Worm (Caenorhabditis elegans) whole organism, L1 larva: ENCODE measurements around the gene Y54G2A.49.

Experiments used
- C04F5.9 ChIP-seq: sonication (generic microtip); optimal IDR thresholded peaks from 2 replicates; lab custom pipeline; 2016; ENCODE audit warnings: missing genetic modification characterization, missing compliant biosample characterization
- C34B4.2 ChIP-seq: sonication (generic microtip); optimal IDR thresholded peaks from 2 replicates; lab custom pipeline; 2017; ENCODE audit warnings: mild to moderate bottlenecking, missing genetic modification characterization, missing compliant biosample characterization
- F16B12.6 ChIP-seq: fragments of 150-350 bp; optimal IDR thresholded peaks from 2 replicates; lab custom pipeline; 2014; ENCODE audit warnings: missing biosample characterization, missing genetic modification characterization
- Y116A8C.19 ChIP-seq: sonication (generic microtip); optimal IDR thresholded peaks from 2 replicates; lab custom pipeline; 2016; ENCODE audit warnings: missing compliant biosample characterization, missing genetic modification characterization, borderline replicate concordance
- alr-1 ChIP-seq: fragments of 200-800 bp; sonication (Bioruptor generic); optimal IDR thresholded peaks from 2 replicates; lab custom pipeline; 2018; ENCODE audit warnings: borderline replicate concordance, mild to moderate bottlenecking, missing genetic modification characterization, missing compliant biosample characterization
- blmp-1 ChIP-seq: fragments of 150-350 bp; optimal IDR thresholded peaks from 2 replicates; lab custom pipeline; 2014; ENCODE audit warnings: missing biosample characterization, missing genetic modification characterization
- ceh-88 ChIP-seq: fragments of 200-800 bp; sonication (Bioruptor generic); IDR thresholded peaks from 2 replicates; pipeline ENCODE4 v1.3.6; 2022; ENCODE audit warnings: missing genetic modification characterization, missing compliant biosample characterization
- dpl-1 ChIP-seq, 3 experiments: fragments of 150-350 bp in 2 of 3; sonication (generic microtip) in 1 of 3; optimal IDR thresholded peaks; 2 replicates each; lab custom pipeline; 2014 to 2017; ENCODE audit warnings: missing biosample characterization in 3 of 3, missing genetic modification characterization in 3 of 3, missing genetic modification reagents in 3 of 3
- efl-1 ChIP-seq, 4 experiments: fragments of 150-350 bp; optimal IDR thresholded peaks in 3 of 4; peaks in 1 of 4; 1 replicate in 1 of 4; 2 replicates in 3 of 4; lab custom pipeline; 2014; ENCODE audit warnings: missing biosample characterization in 2 of 4, missing genetic modification characterization in 2 of 4, missing genetic modification reagents in 2 of 4
- efl-3 ChIP-seq: fragments of 200-800 bp; sonication (Bioruptor generic); optimal IDR thresholded peaks from 2 replicates; lab custom pipeline; 2018; ENCODE audit warnings: mild to moderate bottlenecking, missing genetic modification characterization, missing compliant biosample characterization
- egl-27 ChIP-seq, 2 experiments: fragments of 150-350 bp in 1 of 2; sonication (generic microtip); optimal IDR thresholded peaks; 3 replicates each; lab custom pipeline; 2017 to 2018; ENCODE audit warnings: missing biosample characterization in 2 of 2, missing genetic modification characterization in 2 of 2, missing genetic modification reagents in 2 of 2
- elt-2 ChIP-seq: sonication (generic microtip); optimal IDR thresholded peaks from 2 replicates; lab custom pipeline; 2016; ENCODE audit warnings: missing genetic modification characterization, mild to moderate bottlenecking, inconsistent platforms, missing compliant biosample characterization, missing genetic modification reagents
- grh-1 ChIP-seq: fragments of 200-800 bp; sonication (Bioruptor generic); IDR thresholded peaks from 2 replicates; pipeline ENCODE4 v1.3.6; 2022; ENCODE audit warnings: missing genetic modification reagents, missing genetic modification characterization, missing compliant biosample characterization
- hlh-17 ChIP-seq: fragments of 200-800 bp; sonication (Bioruptor generic); optimal IDR thresholded peaks from 2 replicates; lab custom pipeline; 2018; ENCODE audit warnings: missing genetic modification characterization, mild to moderate bottlenecking, missing compliant biosample characterization, moderate library complexity, borderline replicate concordance
- irx-1 ChIP-seq: sonication (generic microtip); optimal IDR thresholded peaks from 2 replicates; lab custom pipeline; 2016; ENCODE audit warnings: missing genetic modification characterization, missing compliant biosample characterization
- lin-13 ChIP-seq: fragments of 150-350 bp; optimal IDR thresholded peaks from 2 replicates; lab custom pipeline; 2014; ENCODE audit warnings: missing biosample characterization, missing genetic modification reagents, missing genetic modification characterization
- lin-14 ChIP-seq: fragments of 200-800 bp; sonication (Bioruptor generic); optimal IDR thresholded peaks from 2 replicates; lab custom pipeline; 2018; ENCODE audit warnings: mild to moderate bottlenecking, missing genetic modification characterization, moderate library complexity, missing compliant biosample characterization
- lin-15B ChIP-seq: fragments of 150-350 bp; sonication (generic microtip); optimal IDR thresholded peaks from 3 replicates; lab custom pipeline; 2014; ENCODE audit warnings: missing biosample characterization, missing genetic modification characterization
- lin-35 ChIP-seq, 2 experiments: fragments of 150-350 bp; optimal IDR thresholded peaks; 2 replicates each; lab custom pipeline; 2014; ENCODE audit warnings: missing biosample characterization in 2 of 2, missing genetic modification characterization in 2 of 2, missing genetic modification reagents in 2 of 2
- lsy-2 ChIP-seq, 2 experiments: fragments of 150-350 bp; optimal IDR thresholded peaks; 2 replicates each; lab custom pipeline; 2014; ENCODE audit warnings: missing biosample characterization in 2 of 2, missing genetic modification characterization in 2 of 2
- mab-9 ChIP-seq: fragments of 200-800 bp; sonication (Bioruptor generic); IDR thresholded peaks from 2 replicates; pipeline ENCODE4 v1.3.6; 2022; ENCODE audit warnings: missing genetic modification reagents, missing genetic modification characterization, missing compliant biosample characterization
- mef-2 ChIP-seq: fragments of 150-350 bp; optimal IDR thresholded peaks from 2 replicates; lab custom pipeline; 2014; ENCODE audit warnings: missing biosample characterization, missing genetic modification characterization
- mep-1 ChIP-seq: fragments of 150-350 bp; optimal IDR thresholded peaks from 2 replicates; lab custom pipeline; 2014; ENCODE audit warnings: missing biosample characterization, missing genetic modification characterization
- nhr-11 ChIP-seq: fragments of 150-350 bp; optimal IDR thresholded peaks from 2 replicates; lab custom pipeline; 2014; ENCODE audit warnings: missing biosample characterization, missing genetic modification characterization
- nhr-12 ChIP-seq: sonication (generic microtip); optimal IDR thresholded peaks from 2 replicates; lab custom pipeline; 2017; ENCODE audit warnings: missing biosample characterization, missing genetic modification characterization
- nhr-47 ChIP-seq: sonication (generic microtip); optimal IDR thresholded peaks from 2 replicates; lab custom pipeline; 2016; ENCODE audit warnings: mild to moderate bottlenecking, missing genetic modification characterization, moderate library complexity, missing compliant biosample characterization
- nhr-71 ChIP-seq: sonication (generic microtip); optimal IDR thresholded peaks from 2 replicates; lab custom pipeline; 2016; ENCODE audit warnings: mild to moderate bottlenecking, missing genetic modification characterization, moderate library complexity, missing compliant biosample characterization
- nhr-77 ChIP-seq: fragments of 150-350 bp; optimal IDR thresholded peaks from 2 replicates; lab custom pipeline; 2014; ENCODE audit warnings: missing biosample characterization, missing genetic modification characterization
- pqm-1 ChIP-seq: sonication (generic microtip); optimal IDR thresholded peaks from 3 replicates; lab custom pipeline; 2017; ENCODE audit warnings: missing biosample characterization, missing genetic modification characterization
- rnt-1 ChIP-seq: sonication (generic microtip); optimal IDR thresholded peaks from 2 replicates; lab custom pipeline; 2016; ENCODE audit warnings: mild to moderate bottlenecking, missing genetic modification characterization, moderate library complexity, missing compliant biosample characterization
- skn-1 ChIP-seq: fragments of 150-350 bp; optimal IDR thresholded peaks from 2 replicates; lab custom pipeline; 2014; ENCODE audit warnings: missing biosample characterization, missing genetic modification characterization
- snpc-4 ChIP-seq: fragments of 150-350 bp; optimal IDR thresholded peaks from 2 replicates; lab custom pipeline; 2014; ENCODE audit warnings: missing biosample characterization, missing genetic modification characterization
- snu-23 ChIP-seq: sonication (generic microtip); optimal IDR thresholded peaks from 2 replicates; lab custom pipeline; 2016; ENCODE audit warnings: missing genetic modification characterization, missing compliant biosample characterization
- swsn-7 ChIP-seq: sonication (generic microtip); optimal IDR thresholded peaks from 2 replicates; lab custom pipeline; 2016; ENCODE audit warnings: missing genetic modification characterization, missing compliant biosample characterization
- tbx-2 ChIP-seq: sonication (generic microtip); optimal IDR thresholded peaks from 2 replicates; lab custom pipeline; 2016; ENCODE audit warnings: missing genetic modification characterization, missing compliant biosample characterization
- unc-86 ChIP-seq: sonication (generic microtip); optimal IDR thresholded peaks from 2 replicates; lab custom pipeline; 2016; ENCODE audit warnings: missing genetic modification characterization, missing compliant biosample characterization
- vab-15 ChIP-seq: sonication (generic microtip); optimal IDR thresholded peaks from 2 replicates; lab custom pipeline; 2017; ENCODE audit warnings: missing genotype, mild to moderate bottlenecking, missing genetic modification characterization, missing compliant biosample characterization
- xbp-1 ChIP-seq: sonication (generic microtip); optimal IDR thresholded peaks from 2 replicates; lab custom pipeline; 2016; ENCODE audit warnings: missing genetic modification characterization, missing compliant biosample characterization

Gene Y54G2A.49

ce11 chrIV:2851625-2852024 lies 1.4 kb downstream of the Y54G2A.49 start:
- no peak for TF ChIP-seq irx-1 (tag; lab: Kevin White, UChicago)
- no peak for TF ChIP-seq egl-27 (tag; optimal IDR thresholded peaks at IDR 0.05; lab: Kevin White, UChicago)
- no peak for TF ChIP-seq snu-23 (GFP tag; lab: Kevin White, UChicago)
- TF ChIP-seq nhr-12 (tag; lab: Kevin White, UChicago): no peak
- TF ChIP-seq dpl-1 (GFP tag; optimal IDR thresholded peaks at IDR 0.05; lab: Kevin White, UChicago): no peak
- TF ChIP-seq blmp-1 (tag; lab: Kevin White, UChicago): no peak

ce11 chrIV:2850586-2850985 lies 2.5 kb downstream of the Y54G2A.49 start, which contains the start of gene clec-85:
Gene clec-85, plus strand, starts transcription at chrIV:2850886.
- TF ChIP-seq ceh-88 (GFP tag; lab: Robert Waterston, UW): no peak
- TF ChIP-seq, all 84 proteins: peak for 0

- TF ChIP-seq alr-1 (tag; lab: Kevin White, UChicago) (no peak), C34B4.2 (tag; lab: Kevin White, UChicago) (no peak), vab-15 (tag; lab: Kevin White, UChicago) (no peak), nhr-47 (tag; lab: Kevin White, UChicago) (no peak), grh-1 (GFP tag; lab: Robert Waterston, UW) (no peak), pqm-1 (no peak), egl-27 (tag; optimal IDR thresholded peaks at IDR 0.05; lab: Kevin White, UChicago) (no peak), swsn-7 (tag; lab: Kevin White, UChicago) (no peak), mab-9 (GFP tag; lab: Robert Waterston, UW) (no peak), snpc-4 (tag; lab: Kevin White, UChicago) (no peak), snu-23 (GFP tag; lab: Kevin White, UChicago) (no peak), Y116A8C.19 (tag; lab: Kevin White, UChicago) (no peak), nhr-11 (tag; lab: Kevin White, UChicago) (no peak), nhr-71 (tag; lab: Kevin White, UChicago) (no peak)
These were observed 3.8 kb downstream of the Y54G2A.49 start for ce11 chrIV:2849269-2849668.

ce11 chrIV:2846264-2846663 lies 6.8 kb downstream of the Y54G2A.49 start, which contains the start of gene Y54G2A.40:
Gene Y54G2A.40, plus strand, starts transcription at chrIV:2846476.
- TF ChIP-seq lsy-2 (tag; optimal IDR thresholded peaks at IDR 0.05; lab: Kevin White, UChicago) (peak; percentile 32 to 64), dpl-1 (GFP tag; optimal IDR thresholded peaks at IDR 0.05; lab: Kevin White, UChicago) (peak; percentile 3 to 70 (median 38)), efl-3 (GFP tag; lab: Kevin White, UChicago) (no peak), lin-13 (GFP tag; lab: Kevin White, UChicago) (no peak), lin-35 (GFP tag; optimal IDR thresholded peaks at IDR 0.05; lab: Kevin White, UChicago) (peak; percentile 29 to 56), mep-1 (tag; lab: Kevin White, UChicago) (peak; percentile 8), efl-1 (optimal IDR thresholded peaks at IDR 0.05; lab: Kevin White, UChicago) (peak; percentile 58 to 68), efl-1 (GFP tag; optimal IDR thresholded peaks at IDR 0.05 in 1 of 2; lab: Kevin White, UChicago) (peak; percentile 31 to 56), F16B12.6 (tag; lab: Kevin White, UChicago) (peak; percentile 77)

ce11 chrIV:2843882-2844281 lies 9.2 kb downstream of the Y54G2A.49 start, which contains the start of gene Y54G2A.15:
Gene Y54G2A.15, minus strand, starts transcription at chrIV:2843982.
- TF ChIP-seq snpc-4 (tag; lab: Kevin White, UChicago) (no peak), unc-86 (tag; lab: Kevin White, UChicago) (no peak), rnt-1 (tag; lab: Kevin White, UChicago) (no peak), nhr-77 (tag; lab: Kevin White, UChicago) (no peak), xbp-1 (tag; lab: Kevin White, UChicago) (no peak), skn-1 (tag; lab: Kevin White, UChicago) (no peak), egl-27 (tag; optimal IDR thresholded peaks at IDR 0.05; lab: Kevin White, UChicago) (no peak), tbx-2 (no peak), elt-2 (tag; lab: Kevin White, UChicago) (no peak), mef-2 (tag; lab: Kevin White, UChicago) (no peak), lin-15B (no peak), hlh-17 (GFP tag; lab: Kevin White, UChicago) (no peak), lin-14 (no peak), C04F5.9 (tag; lab: Kevin White, UChicago) (no peak), mep-1 (tag; lab: Kevin White, UChicago) (no peak)
